Worm (Caenorhabditis elegans): ENCODE results near the gene oac-41.

DNA sequence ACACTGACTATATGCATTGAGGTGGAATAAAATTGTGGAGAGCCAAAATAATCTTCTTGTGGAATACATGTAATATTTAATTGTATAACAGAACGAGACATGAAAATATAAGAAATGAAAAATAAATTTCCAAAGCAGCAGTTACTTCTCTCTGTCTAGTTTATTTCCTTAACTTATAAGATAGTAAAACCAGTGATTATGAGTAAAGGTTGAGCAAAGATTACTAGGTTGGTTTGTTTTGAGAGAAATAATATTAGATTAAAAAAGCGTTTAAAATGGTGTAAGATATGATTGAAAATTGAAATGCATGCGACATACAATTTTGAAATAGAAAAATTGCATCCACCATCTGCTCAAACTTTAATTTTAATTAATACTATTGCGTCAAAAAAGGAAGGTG is 8.2 kb downstream of the oac-41 start, which contains the start of gene srh-201:
- TF ChIP-seq T22C8.4 (GFP tag; IDR thresholded peaks at IDR 0.05), result no peak
- no peak for TF ChIP-seq ztf-23 (GFP tag; IDR thresholded peaks at IDR 0.05)
- TF ChIP-seq tab-1 (GFP tag; IDR thresholded peaks at IDR 0.05), result no peak
- no peak for TF ChIP-seq ztf-29 (GFP tag; IDR thresholded peaks at IDR 0.05)
- TF ChIP-seq ref-1 (GFP tag; conservative IDR thresholded peaks at IDR 0.05), result no peak
- TF ChIP-seq flt-1 (GFP tag; IDR thresholded peaks at IDR 0.05), result no peak
- no peak for TF ChIP-seq klf-2 (GFP tag; conservative IDR thresholded peaks at IDR 0.05)
- no peak for TF ChIP-seq med-1 (GFP tag; optimal IDR thresholded peaks at IDR 0.05; ENCODE audit: insufficient read depth)

All from whole organism, midembryonic.